Fruit fly (Drosophila melanogaster): ENCODE data around the gene CG14147.

The CG14147 gene

DNA sequence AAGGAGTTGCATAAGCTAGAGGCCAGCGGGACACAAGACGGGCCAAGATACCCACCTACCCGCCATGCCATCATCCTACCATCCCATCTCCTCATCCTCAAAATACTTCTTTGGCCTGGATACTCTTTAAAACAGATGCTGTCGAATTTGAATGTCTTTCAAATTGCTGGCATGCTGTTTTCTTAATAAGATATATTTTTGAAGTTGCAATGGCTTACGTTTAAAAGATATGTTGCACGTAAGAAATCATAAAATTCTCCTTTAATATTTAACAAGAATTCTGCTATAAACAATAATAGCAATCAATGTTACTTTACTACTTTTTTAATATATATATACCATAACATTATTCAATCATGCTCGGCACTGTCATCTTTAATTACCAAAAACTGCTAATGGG lies 4.5 kb upstream of the CG14147 start (continued):
- peak in 1 of 2 experiments; percentile 42 for TF ChIP-seq ss (GFP tag; optimal IDR thresholded peaks at IDR 0.05)
- TF ChIP-seq CG11902 (GFP tag; optimal IDR thresholded peaks at IDR 0.05), result no peak
- no peak for TF ChIP-seq dac (GFP tag; optimal IDR thresholded peaks at IDR 0.05)

DNA sequence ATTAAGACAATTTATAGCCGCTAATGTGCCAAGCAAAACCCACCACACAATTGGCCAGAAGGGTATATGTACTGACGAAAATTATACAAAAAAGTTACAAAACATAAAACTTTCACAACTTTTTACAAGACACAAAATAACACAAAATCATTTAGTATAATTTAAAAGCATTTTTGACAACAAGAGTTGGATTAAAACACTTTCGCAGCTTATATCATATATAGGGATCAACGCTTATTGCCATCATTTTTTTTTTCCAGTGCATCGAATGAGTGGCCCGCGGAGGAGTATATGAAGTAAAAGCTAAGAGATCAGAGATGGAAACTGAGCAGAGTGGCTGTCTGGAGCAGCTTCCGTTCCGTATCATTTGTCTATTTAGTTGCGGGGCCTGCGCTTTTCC lies 3.8 kb upstream of the CG14147 start:
- peak; percentile 39 for TF ChIP-seq CG6808 (GFP tag; optimal IDR thresholded peaks at IDR 0.05)
- TF ChIP-seq CG7368 (GFP tag; optimal IDR thresholded peaks at IDR 0.05), result no peak
- TF ChIP-seq CG11902 (GFP tag; optimal IDR thresholded peaks at IDR 0.05), result no peak
- TF ChIP-seq Hr38 (GFP tag; optimal IDR thresholded peaks at IDR 0.05), result no peak
- TF ChIP-seq esn (GFP tag; optimal IDR thresholded peaks at IDR 0.05), result peak; percentile 14
- TF ChIP-seq topi (GFP tag; optimal IDR thresholded peaks at IDR 0.05), result no peak
- peak; percentile 55 for TF ChIP-seq Hr39 (GFP tag; optimal IDR thresholded peaks at IDR 0.05)
- no peak for TF ChIP-seq CG4318 (GFP tag; optimal IDR thresholded peaks at IDR 0.05)
- peak; percentile 11 for TF ChIP-seq lz (GFP tag; optimal IDR thresholded peaks at IDR 0.05)
- peak; percentile 36 for TF ChIP-seq net (GFP tag; optimal IDR thresholded peaks at IDR 0.05)
- TF ChIP-seq ss (GFP tag; optimal IDR thresholded peaks at IDR 0.05), result peak; percentile 25 to 46
- peak; percentile 49; the same call in 1 of the 2 replicates for TF ChIP-seq CG15336 (GFP tag; IDR thresholded peaks at IDR 0.05)
- no peak for TF ChIP-seq CG10669 (GFP tag; optimal IDR thresholded peaks at IDR 0.05)
- peak; percentile 50; the same call in 1 of the 3 replicates for TF ChIP-seq CG8119 (GFP tag; IDR thresholded peaks at IDR 0.05)
- TF ChIP-seq eg (GFP tag; IDR thresholded peaks at IDR 0.05), result no peak
- TF ChIP-seq CG8632 (GFP tag; optimal IDR thresholded peaks at IDR 0.05), result peak; percentile 62
- no peak for TF ChIP-seq CG11762 (GFP tag; optimal IDR thresholded peaks at IDR 0.05; ENCODE audit: insufficient read depth)
- peak in 1 of 2 experiments; percentile 56 for TF ChIP-seq salr (GFP tag; optimal IDR thresholded peaks at IDR 0.05)
- TF ChIP-seq svp (GFP tag), result peak; percentile 63
- TF ChIP-seq CG32006 (GFP tag; optimal IDR thresholded peaks at IDR 0.05), result peak; percentile 32
- TF ChIP-seq Sox14 (GFP tag; optimal IDR thresholded peaks at IDR 0.05), result peak; percentile 59
- peak; percentile 48 for TF ChIP-seq CG31627 (GFP tag; optimal IDR thresholded peaks at IDR 0.05)
- peak; percentile 29 for TF ChIP-seq Smox (GFP tag; optimal IDR thresholded peaks at IDR 0.05)
- TF ChIP-seq CG6792 (GFP tag; optimal IDR thresholded peaks at IDR 0.05), result peak; percentile 28
- peak; percentile 54 for TF ChIP-seq Sox102F (GFP tag; optimal IDR thresholded peaks at IDR 0.05)
- no peak for TF ChIP-seq fkh (GFP tag; optimal IDR thresholded peaks at IDR 0.05)
- TF ChIP-seq CG1621 (tag; optimal IDR thresholded peaks at IDR 0.05), result peak; percentile 59
- TF ChIP-seq pdm3 (GFP tag; optimal IDR thresholded peaks at IDR 0.05), result peak; percentile 68
- peak; percentile 46 for TF ChIP-seq Hr4 (GFP tag; optimal IDR thresholded peaks at IDR 0.05)
- TF ChIP-seq OdsH (GFP tag; optimal IDR thresholded peaks at IDR 0.05), result peak; percentile 67
- TF ChIP-seq CG11294 (GFP tag; IDR thresholded peaks at IDR 0.05), result no peak
- no peak for TF ChIP-seq CG16779 (tag; optimal IDR thresholded peaks at IDR 0.05)
- TF ChIP-seq fd59A (GFP tag; optimal IDR thresholded peaks at IDR 0.05), result peak; percentile 43
- TF ChIP-seq Sox15 (GFP tag; optimal IDR thresholded peaks at IDR 0.05), result peak; percentile 32
- TF ChIP-seq Blimp-1 (GFP tag; optimal IDR thresholded peaks at IDR 0.05), result no peak
- no peak for TF ChIP-seq CG9139 (GFP tag; optimal IDR thresholded peaks at IDR 0.05)
- no peak for TF ChIP-seq spab (GFP tag; optimal IDR thresholded peaks at IDR 0.05)
- peak; percentile 66 for TF ChIP-seq acj6 (GFP tag; optimal IDR thresholded peaks at IDR 0.05)
- no peak for TF ChIP-seq Eip93F (GFP tag; optimal IDR thresholded peaks at IDR 0.05)
- peak; percentile 7 for TF ChIP-seq vri (GFP tag; optimal IDR thresholded peaks at IDR 0.05)
- peak; percentile 60 for TF ChIP-seq Ets96B (tag; optimal IDR thresholded peaks at IDR 0.05)
- peak; percentile 34 for TF ChIP-seq CG10631 (GFP tag; optimal IDR thresholded peaks at IDR 0.05)
- peak; percentile 29 for TF ChIP-seq CG3919 (GFP tag; optimal IDR thresholded peaks at IDR 0.05)
- TF ChIP-seq CG6163 (GFP tag; IDR thresholded peaks at IDR 0.05), result peak; percentile 8; the same call in 1 of the 3 replicates
- TF ChIP-seq Eip78C (GFP tag), result peak; percentile 94
- peak; percentile 65 for TF ChIP-seq dsx (GFP tag; optimal IDR thresholded peaks at IDR 0.05; ENCODE audit: poor library complexity, severe bottlenecking)
- TF ChIP-seq achi (GFP tag; optimal IDR thresholded peaks at IDR 0.05), result peak; percentile 58
- peak; percentile 48 for TF ChIP-seq Eip75B (GFP tag; optimal IDR thresholded peaks at IDR 0.05)
- TF ChIP-seq CG6276 (GFP tag; optimal IDR thresholded peaks at IDR 0.05), result no peak

Measured in whole organism, prepupa.